Worm (Caenorhabditis elegans) whole organism, early embryonic: ENCODE results near the gene C27H5.2.

Experiments used
- B0310.2 ChIP-seq: sonication (generic microtip); optimal IDR thresholded peaks from 2 replicates; lab custom pipeline; 2016; ENCODE audit warnings: mild to moderate bottlenecking, missing genetic modification characterization, missing compliant biosample characterization
- F13C5.2 ChIP-seq: sonication (generic microtip); optimal IDR thresholded peaks from 2 replicates; lab custom pipeline; 2017; ENCODE audit warnings: mild to moderate bottlenecking, missing genetic modification characterization, inconsistent platforms, missing compliant biosample characterization
- aly-1 ChIP-seq: sonication (generic microtip); optimal IDR thresholded peaks from 2 replicates; lab custom pipeline; 2016; ENCODE audit warnings: missing genetic modification characterization, missing compliant biosample characterization
- ama-1 ChIP-seq: fragments of 150-350 bp; optimal IDR thresholded peaks from 2 replicates; lab custom pipeline; 2014
- ceh-13 ChIP-seq: fragments of 200-800 bp; sonication (Bioruptor generic); optimal IDR thresholded peaks from 2 replicates; lab custom pipeline; 2018; ENCODE audit warnings: mild to moderate bottlenecking, missing genetic modification characterization, missing compliant biosample characterization
- ceh-36 ChIP-seq: sonication (generic microtip); optimal IDR thresholded peaks from 2 replicates; lab custom pipeline; 2016; ENCODE audit warnings: missing genetic modification characterization, inconsistent platforms, missing compliant biosample characterization
- ets-7 ChIP-seq: sonication (generic microtip); optimal IDR thresholded peaks from 2 replicates; lab custom pipeline; 2016; ENCODE audit warnings: missing genotype, missing genetic modification characterization, missing compliant biosample characterization
- flt-1 ChIP-seq: fragments of 200-800 bp; sonication (Bioruptor generic); IDR thresholded peaks from 2 replicates; pipeline ENCODE4 v1.3.6; 2022; ENCODE audit warnings: missing genetic modification characterization, missing compliant biosample characterization
- hmbx-1 ChIP-seq: sonication (generic microtip); optimal IDR thresholded peaks from 2 replicates; lab custom pipeline; 2016; ENCODE audit warnings: mild to moderate bottlenecking, missing genetic modification characterization, missing compliant biosample characterization
- hmg-4 ChIP-seq: fragments of 200-800 bp; sonication (Bioruptor generic); optimal IDR thresholded peaks from 2 replicates; lab custom pipeline; 2018; ENCODE audit warnings: mild to moderate bottlenecking, missing genetic modification characterization, missing compliant biosample characterization
- hnd-1 ChIP-seq: sonication (generic microtip); optimal IDR thresholded peaks from 2 replicates; lab custom pipeline; 2016; ENCODE audit warnings: missing genetic modification characterization, missing compliant biosample characterization
- pes-1 ChIP-seq: fragments of 200-800 bp; sonication (Bioruptor generic); IDR thresholded peaks from 2 replicates; pipeline ENCODE4 v1.3.6; 2022; ENCODE audit warnings: missing genetic modification reagents, missing genetic modification characterization, missing compliant biosample characterization
- scrt-1 ChIP-seq: fragments of 200-800 bp; sonication (Bioruptor generic); IDR thresholded peaks from 2 replicates; pipeline ENCODE4 v1.3.6; 2022; ENCODE audit warnings: missing genetic modification characterization, missing compliant biosample characterization
- sea-1 ChIP-seq: fragments of 200-800 bp; sonication (Bioruptor generic); conservative IDR thresholded peaks from 2 replicates; pipeline ENCODE4 v1.3.6; 2022; ENCODE audit warnings: missing genetic modification characterization, missing compliant biosample characterization
- tbx-11 ChIP-seq: fragments of 200-800 bp; sonication (Bioruptor generic); IDR thresholded peaks from 2 replicates; pipeline ENCODE4 v1.3.6; 2022; ENCODE audit warnings: missing genetic modification characterization, missing compliant biosample characterization
- tbx-37 ChIP-seq: fragments of 200-800 bp; sonication (Bioruptor generic); conservative IDR thresholded peaks from 2 replicates; pipeline ENCODE4 v1.3.6; 2022; ENCODE audit warnings: missing genetic modification reagents, missing genetic modification characterization, missing compliant biosample characterization
- tra-4 ChIP-seq: sonication (generic microtip); optimal IDR thresholded peaks from 2 replicates; lab custom pipeline; 2017; ENCODE audit warnings: missing genetic modification characterization, missing compliant biosample characterization

The C27H5.2 gene

ce11 chrII:7207649-7208048 lies 52.3 kb downstream of the C27H5.2 start:
- no peak for TF ChIP-seq sea-1 (GFP tag; lab: Robert Waterston, UW)
- TF ChIP-seq B0310.2 (tag; lab: Kevin White, UChicago) = no peak
- TF ChIP-seq ama-1 (lab: Kevin White, UChicago) = no peak
- no peak for TF ChIP-seq pes-1
- TF ChIP-seq hnd-1 (tag; lab: Kevin White, UChicago) = no peak
- no peak for TF ChIP-seq scrt-1
- no peak for TF ChIP-seq tra-4 (tag; lab: Kevin White, UChicago)
- no peak for TF ChIP-seq ceh-36 (tag; lab: Kevin White, UChicago)
- no peak for TF ChIP-seq hmbx-1 (tag; lab: Kevin White, UChicago)
- TF ChIP-seq flt-1 (GFP tag; lab: Robert Waterston, UW) = no peak
- no peak for TF ChIP-seq tbx-37 (GFP tag; lab: Robert Waterston, UW)
- TF ChIP-seq F13C5.2 (tag; lab: Kevin White, UChicago) = no peak
- TF ChIP-seq ceh-13 (GFP tag; lab: Kevin White, UChicago) = no peak
- no peak for TF ChIP-seq tbx-11 (GFP tag; lab: Robert Waterston, UW)
- no peak for TF ChIP-seq aly-1 (tag; lab: Kevin White, UChicago)
- no peak for TF ChIP-seq ets-7
- no peak for TF ChIP-seq hmg-4

- no peak for TF ChIP-seq tbx-37 (GFP tag; lab: Robert Waterston, UW)
- no peak for TF ChIP-seq ceh-36 (tag; lab: Kevin White, UChicago)
- TF ChIP-seq ama-1 (lab: Kevin White, UChicago) = no peak
- TF ChIP-seq F13C5.2 (tag; lab: Kevin White, UChicago) = no peak
- TF ChIP-seq flt-1 (GFP tag; lab: Robert Waterston, UW) = no peak
- TF ChIP-seq hnd-1 (tag; lab: Kevin White, UChicago) = no peak
- no peak for TF ChIP-seq tbx-11 (GFP tag; lab: Robert Waterston, UW)
- no peak for TF ChIP-seq B0310.2 (tag; lab: Kevin White, UChicago)
- no peak for TF ChIP-seq pes-1
- no peak for TF ChIP-seq hmbx-1 (tag; lab: Kevin White, UChicago)
- no peak for TF ChIP-seq ets-7
- TF ChIP-seq hmg-4 = no peak
- no peak for TF ChIP-seq aly-1 (tag; lab: Kevin White, UChicago)
- no peak for TF ChIP-seq sea-1 (GFP tag; lab: Robert Waterston, UW)
- no peak for TF ChIP-seq ceh-13 (GFP tag; lab: Kevin White, UChicago)
- TF ChIP-seq scrt-1 = no peak
- no peak for TF ChIP-seq tra-4 (tag; lab: Kevin White, UChicago)
Observed at ce11 chrII:7208184-7208583, 52.8 kb downstream of the C27H5.2 start, which contains the start of gene dhs-7. dhs-7 (minus strand) TSS chrII:7208460.

ce11 chrII:7210187-7210586 lies 54.8 kb downstream of the C27H5.2 start, which contains the start of gene E04F6.15:
E04F6.15 (minus strand) TSS chrII:7210287.
- TF ChIP-seq ceh-13 (GFP tag; lab: Kevin White, UChicago) = no peak
- no peak for TF ChIP-seq aly-1 (tag; lab: Kevin White, UChicago)
- no peak for TF ChIP-seq ets-7
- no peak for TF ChIP-seq flt-1 (GFP tag; lab: Robert Waterston, UW)
- no peak for TF ChIP-seq pes-1
- no peak for TF ChIP-seq hnd-1 (tag; lab: Kevin White, UChicago)
- TF ChIP-seq hmbx-1 (tag; lab: Kevin White, UChicago) = no peak
- no peak for TF ChIP-seq hmg-4
- no peak for TF ChIP-seq tra-4 (tag; lab: Kevin White, UChicago)
- no peak for TF ChIP-seq F13C5.2 (tag; lab: Kevin White, UChicago)
- no peak for TF ChIP-seq ceh-36 (tag; lab: Kevin White, UChicago)
- TF ChIP-seq tbx-11 (GFP tag; lab: Robert Waterston, UW) = no peak
- no peak for TF ChIP-seq ama-1 (lab: Kevin White, UChicago)
- TF ChIP-seq scrt-1 = no peak
- TF ChIP-seq B0310.2 (tag; lab: Kevin White, UChicago) = no peak
- TF ChIP-seq tbx-37 (GFP tag; lab: Robert Waterston, UW) = no peak
